Worm (Caenorhabditis elegans) whole organism, mixed stage, embryonic: ENCODE results near the gene B0252.5.

ENCODE experiments used
- M03D4.4 ChIP-seq: sonication (generic microtip); optimal IDR thresholded peaks from 2 replicates; lab custom pipeline; 2017; ENCODE audit warnings: mild to moderate bottlenecking, missing genetic modification characterization, missing compliant biosample characterization
- bed-3 ChIP-seq: fragments of 200-800 bp; sonication (Bioruptor generic); optimal IDR thresholded peaks from 3 replicates; lab custom pipeline; 2018; ENCODE audit warnings: mild to moderate bottlenecking, missing genetic modification characterization, moderate library complexity, missing compliant biosample characterization
- blmp-1 ChIP-seq: fragments of 150-350 bp; optimal IDR thresholded peaks from 2 replicates; lab custom pipeline; 2014; ENCODE audit warnings: missing biosample characterization, missing genetic modification characterization
- ceh-39 ChIP-seq: fragments of 150-350 bp; optimal IDR thresholded peaks from 2 replicates; lab custom pipeline; 2014; ENCODE audit warnings: missing biosample characterization, missing genetic modification characterization
- ceh-43 ChIP-seq: fragments of 200-800 bp; sonication (Bioruptor generic); optimal IDR thresholded peaks from 2 replicates; lab custom pipeline; 2018; ENCODE audit warnings: mild to moderate bottlenecking, missing genetic modification characterization, moderate library complexity, missing compliant biosample characterization
- ceh-83 ChIP-seq: fragments of 200-800 bp; sonication (Bioruptor generic); optimal IDR thresholded peaks from 2 replicates; lab custom pipeline; 2018; ENCODE audit warnings: mild to moderate bottlenecking, missing genetic modification characterization, missing compliant biosample characterization
- ces-1 ChIP-seq: fragments of 150-350 bp; optimal IDR thresholded peaks from 2 replicates; lab custom pipeline; 2014; ENCODE audit warnings: missing biosample characterization, missing genetic modification reagents, missing genetic modification characterization
- cnd-1 ChIP-seq: fragments of 200-800 bp; sonication (Bioruptor generic); optimal IDR thresholded peaks from 2 replicates; lab custom pipeline; 2018; ENCODE audit warnings: mild to moderate bottlenecking, missing genetic modification characterization, missing compliant biosample characterization
- drap-1 ChIP-seq: fragments of 200-800 bp; sonication (Bioruptor generic); optimal IDR thresholded peaks from 3 replicates; lab custom pipeline; 2018; ENCODE audit warnings: mild to moderate bottlenecking, missing genetic modification characterization, missing compliant biosample characterization
- elt-1 ChIP-seq: sonication (generic microtip); optimal IDR thresholded peaks from 2 replicates; lab custom pipeline; 2017; ENCODE audit warnings: missing genetic modification characterization, mild to moderate bottlenecking, missing compliant biosample characterization, antibody characterized with exemption, moderate library complexity, borderline replicate concordance; ENCODE audit not compliant: insufficient read depth
- elt-3 ChIP-seq: fragments of 150-350 bp; optimal IDR thresholded peaks from 2 replicates; lab custom pipeline; 2014; ENCODE audit warnings: missing biosample characterization, missing genetic modification characterization
- hlh-1 ChIP-seq: fragments of 150-350 bp; optimal IDR thresholded peaks from 2 replicates; lab custom pipeline; 2014; ENCODE audit warnings: missing biosample characterization, missing genetic modification reagents, missing genetic modification characterization
- lin-13 ChIP-seq: fragments of 150-350 bp; optimal IDR thresholded peaks from 2 replicates; lab custom pipeline; 2014; ENCODE audit warnings: missing biosample characterization, missing genetic modification characterization
- lin-32 ChIP-seq: fragments of 200-800 bp; sonication (Bioruptor generic); optimal IDR thresholded peaks from 2 replicates; lab custom pipeline; 2018; ENCODE audit warnings: mild to moderate bottlenecking, missing genetic modification characterization, missing compliant biosample characterization
- lsy-2 ChIP-seq: fragments of 150-350 bp; optimal IDR thresholded peaks from 2 replicates; lab custom pipeline; 2014; ENCODE audit warnings: missing biosample characterization, missing genetic modification characterization
- mab-5 ChIP-seq: fragments of 150-350 bp; optimal IDR thresholded peaks from 2 replicates; lab custom pipeline; 2014; ENCODE audit warnings: missing biosample characterization, missing genetic modification characterization
- mep-1 ChIP-seq: fragments of 150-350 bp; optimal IDR thresholded peaks from 2 replicates; lab custom pipeline; 2017; ENCODE audit warnings: missing biosample characterization, missing genetic modification reagents, missing genetic modification characterization, inconsistent platforms
- mls-2 ChIP-seq: sonication (generic microtip); optimal IDR thresholded peaks from 2 replicates; lab custom pipeline; 2016; ENCODE audit warnings: mild to moderate bottlenecking, missing genetic modification characterization, moderate library complexity, missing compliant biosample characterization
- nhr-2 ChIP-seq: fragments of 150-350 bp; optimal IDR thresholded peaks from 2 replicates; lab custom pipeline; 2014; ENCODE audit warnings: missing biosample characterization, missing genetic modification characterization
- nhr-237 ChIP-seq: fragments of 150-350 bp; optimal IDR thresholded peaks from 2 replicates; lab custom pipeline; 2014; ENCODE audit warnings: missing biosample characterization, missing genetic modification characterization
- nhr-28 ChIP-seq: fragments of 150-350 bp; optimal IDR thresholded peaks from 2 replicates; lab custom pipeline; 2014; ENCODE audit warnings: missing biosample characterization, missing genetic modification characterization
- nhr-76 ChIP-seq: sonication (generic microtip); optimal IDR thresholded peaks from 2 replicates; lab custom pipeline; 2017; ENCODE audit warnings: missing biosample characterization, missing genetic modification characterization
- pha-4 ChIP-seq: fragments of 150-350 bp; optimal IDR thresholded peaks from 2 replicates; lab custom pipeline; 2018; ENCODE audit warnings: missing biosample characterization, missing genetic modification reagents, missing genetic modification characterization
- sem-2 ChIP-seq: fragments of 200-800 bp; sonication (Bioruptor generic); optimal IDR thresholded peaks from 2 replicates; lab custom pipeline; 2018; ENCODE audit warnings: mild to moderate bottlenecking, missing genetic modification characterization, missing compliant biosample characterization
- snpc-4 ChIP-seq: fragments of 150-350 bp; optimal IDR thresholded peaks from 2 replicates; lab custom pipeline; 2014; ENCODE audit warnings: missing biosample characterization, missing genetic modification characterization
- sptf-1 ChIP-seq: sonication (generic microtip); optimal IDR thresholded peaks from 2 replicates; lab custom pipeline; 2017; ENCODE audit warnings: mild to moderate bottlenecking, missing genetic modification characterization, moderate library complexity, missing compliant biosample characterization
- tbx-8 ChIP-seq: fragments of 200-800 bp; sonication (Bioruptor generic); optimal IDR thresholded peaks from 2 replicates; lab custom pipeline; 2018; ENCODE audit warnings: mild to moderate bottlenecking, missing genetic modification characterization, moderate library complexity, missing compliant biosample characterization
- unc-120 ChIP-seq: sonication (generic microtip); optimal IDR thresholded peaks from 2 replicates; lab custom pipeline; 2017; ENCODE audit warnings: missing genetic modification characterization, missing compliant biosample characterization; ENCODE audit not compliant: poor library complexity, severe bottlenecking
- unc-39 ChIP-seq: fragments of 150-350 bp; optimal IDR thresholded peaks from 2 replicates; lab custom pipeline; 2014; ENCODE audit warnings: missing biosample characterization, missing genetic modification characterization
- unc-62 ChIP-seq: fragments of 150-350 bp; optimal IDR thresholded peaks from 2 replicates; lab custom pipeline; 2014; ENCODE audit warnings: missing biosample characterization, missing genetic modification reagents, missing genetic modification characterization
- ztf-11 ChIP-seq: fragments of 150-350 bp; optimal IDR thresholded peaks from 2 replicates; lab custom pipeline; 2014; ENCODE audit warnings: missing biosample characterization, missing genetic modification characterization

B0252.5 gene

ce11 chrII:6889580-6889922, 29.1 kb downstream of the B0252.5 start:
- no peak for TF ChIP-seq lin-32
- TF ChIP-seq sptf-1 (tag; lab: Kevin White, UChicago): no peak
- no peak for TF ChIP-seq bed-3
- TF ChIP-seq snpc-4: no peak
- TF ChIP-seq mls-2: no peak
- no peak for TF ChIP-seq elt-1 (tag; lab: Kevin White, UChicago)
- no peak for TF ChIP-seq lin-13
- TF ChIP-seq unc-62 (GFP tag; lab: Kevin White, UChicago): no peak
- no peak for TF ChIP-seq tbx-8
- no peak for TF ChIP-seq drap-1 (GFP tag; lab: Kevin White, UChicago)
- no peak for TF ChIP-seq unc-39 (tag; lab: Kevin White, UChicago)

- TF ChIP-seq ceh-83 (GFP tag; lab: Kevin White, UChicago): no peak
- TF ChIP-seq nhr-76 (tag; lab: Kevin White, UChicago): no peak
- no peak for TF ChIP-seq bed-3
- TF ChIP-seq tbx-8: no peak
- no peak for TF ChIP-seq nhr-28 (tag; lab: Kevin White, UChicago)
- TF ChIP-seq nhr-237 (tag; lab: Kevin White, UChicago): no peak
- TF ChIP-seq lin-13: no peak
- no peak for TF ChIP-seq nhr-2 (tag; lab: Kevin White, UChicago)
- no peak for TF ChIP-seq unc-39 (tag; lab: Kevin White, UChicago)
- TF ChIP-seq mls-2: no peak
- no peak for TF ChIP-seq unc-120 (tag; lab: Kevin White, UChicago)
- TF ChIP-seq lin-32: no peak
- no peak for TF ChIP-seq M03D4.4 (tag; lab: Kevin White, UChicago)
- no peak for TF ChIP-seq cnd-1 (tag; lab: Kevin White, UChicago)
- no peak for TF ChIP-seq lsy-2
- TF ChIP-seq ces-1 (GFP tag; lab: Kevin White, UChicago): no peak
- no peak for TF ChIP-seq pha-4 (tag; lab: Kevin White, UChicago)
- TF ChIP-seq sem-2 (GFP tag; lab: Kevin White, UChicago): no peak
- no peak for TF ChIP-seq hlh-1 (tag; lab: Kevin White, UChicago)
- TF ChIP-seq drap-1 (GFP tag; lab: Kevin White, UChicago): no peak
- TF ChIP-seq, all 35 proteins: peak for 0
Measured at ce11 chrII:6888661-6889579, 29.8 kb downstream of the B0252.5 start.

- TF ChIP-seq mab-5 (tag; lab: Kevin White, UChicago) (no peak), nhr-28 (tag; lab: Kevin White, UChicago) (no peak), sem-2 (GFP tag; lab: Kevin White, UChicago) (no peak), nhr-76 (tag; lab: Kevin White, UChicago) (no peak), elt-1 (tag; lab: Kevin White, UChicago) (no peak), ceh-83 (GFP tag; lab: Kevin White, UChicago) (no peak), unc-62 (GFP tag; lab: Kevin White, UChicago) (no peak), ceh-39 (tag; lab: Kevin White, UChicago) (no peak), snpc-4 (no peak), unc-120 (tag; lab: Kevin White, UChicago) (no peak), unc-39 (tag; lab: Kevin White, UChicago) (no peak), drap-1 (GFP tag; lab: Kevin White, UChicago) (no peak)
Measured at ce11 chrII:6888211-6888610, 30.5 kb downstream of the B0252.5 start.

- TF ChIP-seq mep-1: no peak
- TF ChIP-seq elt-1 (tag; lab: Kevin White, UChicago): no peak
- TF ChIP-seq ceh-39 (tag; lab: Kevin White, UChicago): no peak
Measured at ce11 chrII:6887319-6888005, 31.2 kb downstream of the B0252.5 start, which contains the start of gene pmp-2. pmp-2 (minus strand) TSS chrII:6887805.

ce11 chrII:6884568-6884967, 34.1 kb downstream of the B0252.5 start:
- no peak for TF ChIP-seq bed-3
- TF ChIP-seq blmp-1 (tag; lab: Kevin White, UChicago): no peak
- TF ChIP-seq ztf-11 (tag; lab: Kevin White, UChicago): no peak
- TF ChIP-seq M03D4.4 (tag; lab: Kevin White, UChicago): no peak
- no peak for TF ChIP-seq ceh-43 (GFP tag; lab: Kevin White, UChicago)
- no peak for TF ChIP-seq snpc-4
- TF ChIP-seq sem-2 (GFP tag; lab: Kevin White, UChicago): no peak
- no peak for TF ChIP-seq elt-3 (tag; lab: Kevin White, UChicago)
- no peak for TF ChIP-seq unc-120 (tag; lab: Kevin White, UChicago)
- TF ChIP-seq tbx-8: no peak
- no peak for TF ChIP-seq lin-13
- TF ChIP-seq unc-62 (GFP tag; lab: Kevin White, UChicago): no peak
- TF ChIP-seq nhr-76 (tag; lab: Kevin White, UChicago): no peak
- TF ChIP-seq drap-1 (GFP tag; lab: Kevin White, UChicago): no peak
- TF ChIP-seq mls-2: no peak
- TF ChIP-seq unc-39 (tag; lab: Kevin White, UChicago): no peak
- no peak for TF ChIP-seq cnd-1 (tag; lab: Kevin White, UChicago)
- TF ChIP-seq ceh-83 (GFP tag; lab: Kevin White, UChicago): no peak
